Fruit fly (Drosophila melanogaster) whole organism, pupa: Measurements from ENCODE around the gene Est-Q.

ENCODE experiments used
- CG10348 ChIP-seq: fragments of 200-800 bp; sonication (Bioruptor generic); IDR thresholded peaks from 2 replicates; pipeline ENCODE4 v1.3.6; 2022; ENCODE audit warnings: missing biosample characterization, missing genetic modification characterization
- CG12605 ChIP-seq: fragments of 200-800 bp; sonication (Bioruptor generic); IDR thresholded peaks from 2 replicates; pipeline ENCODE4 v1.3.6; 2022; ENCODE audit warnings: missing biosample characterization, missing genetic modification characterization
- CG13204 ChIP-seq: fragments of 200-800 bp; sonication (Bioruptor generic); optimal IDR thresholded peaks from 2 replicates; lab custom pipeline; 2018; ENCODE audit warnings: missing biosample characterization, mild to moderate bottlenecking, missing genetic modification characterization, moderate library complexity
- CG14655 ChIP-seq: fragments of 200-800 bp; sonication (Bioruptor generic); optimal IDR thresholded peaks from 3 replicates; lab custom pipeline; 2017; ENCODE audit warnings: mild to moderate bottlenecking, missing biosample characterization, missing genetic modification reagents, missing genetic modification characterization
- CG15710 ChIP-seq: fragments of 200-800 bp; sonication (Bioruptor generic); optimal IDR thresholded peaks from 2 replicates; lab custom pipeline; 2018; ENCODE audit warnings: missing biosample characterization, mild to moderate bottlenecking, missing genetic modification characterization, moderate library complexity
- CG17806 ChIP-seq: fragments of 200-800 bp; sonication (Bioruptor generic); optimal IDR thresholded peaks from 2 replicates; lab custom pipeline; 2018; ENCODE audit warnings: missing biosample characterization, mild to moderate bottlenecking, missing genetic modification characterization, moderate library complexity
- CG32121 ChIP-seq: fragments of 200-800 bp; sonication (Bioruptor generic); IDR thresholded peaks from 2 replicates; pipeline ENCODE4 v1.3.6; 2022; ENCODE audit warnings: missing biosample characterization, missing genetic modification characterization
- CG34367 ChIP-seq: fragments of 200-800 bp; sonication (Bioruptor generic); optimal IDR thresholded peaks from 2 replicates; lab custom pipeline; 2018; ENCODE audit warnings: missing biosample characterization, mild to moderate bottlenecking, missing genetic modification characterization
- CG4496 ChIP-seq: fragments of 200-800 bp; sonication (Bioruptor generic); IDR thresholded peaks from 3 replicates; pipeline ENCODE4 v1.3.6; 2022; ENCODE audit warnings: missing biosample characterization, missing genetic modification characterization
- CG8159 ChIP-seq: fragments of 200-800 bp; sonication (Bioruptor generic); optimal IDR thresholded peaks from 3 replicates; lab custom pipeline; 2018; ENCODE audit warnings: missing biosample characterization, mild to moderate bottlenecking, missing genetic modification characterization, moderate library complexity
- CG8301 ChIP-seq: fragments of 200-800 bp; sonication (Bioruptor generic); optimal IDR thresholded peaks from 2 replicates; lab custom pipeline; 2018; ENCODE audit warnings: missing biosample characterization, mild to moderate bottlenecking, missing genetic modification characterization
- CG9948 ChIP-seq: fragments of 200-800 bp; sonication (Bioruptor generic); optimal IDR thresholded peaks from 2 replicates; lab custom pipeline; 2018; ENCODE audit warnings: missing biosample characterization, mild to moderate bottlenecking, missing genetic modification characterization, moderate library complexity
- D1 ChIP-seq: fragments of 200-800 bp; sonication (Bioruptor generic); optimal IDR thresholded peaks from 2 replicates; lab custom pipeline; 2018; ENCODE audit warnings: missing biosample characterization, mild to moderate bottlenecking, missing genetic modification characterization, moderate library complexity
- EcR ChIP-seq: fragments of 200-800 bp; sonication (Bioruptor generic); optimal IDR thresholded peaks from 3 replicates; lab custom pipeline; 2019; ENCODE audit warnings: missing biosample characterization, missing genetic modification characterization, mild to moderate bottlenecking, moderate library complexity, missing genetic modification reagents
- Ets98B ChIP-seq: fragments of 200-800 bp; sonication (Bioruptor generic); IDR thresholded peaks from 2 replicates; pipeline ENCODE4 v1.3.6; 2022; ENCODE audit warnings: missing biosample characterization, missing genetic modification characterization
- Pif1A ChIP-seq: fragments of 200-800 bp; sonication (Bioruptor generic); optimal IDR thresholded peaks from 3 replicates; lab custom pipeline; 2016; ENCODE audit warnings: missing biosample characterization, missing genetic modification characterization
- Pif1B ChIP-seq: fragments of 200-800 bp; sonication (Bioruptor generic); optimal IDR thresholded peaks from 3 replicates; lab custom pipeline; 2016; ENCODE audit warnings: missing biosample characterization, missing genetic modification characterization
- Snoo ChIP-seq: fragments of 200-800 bp; sonication (Bioruptor generic); optimal IDR thresholded peaks from 3 replicates; lab custom pipeline; 2017; ENCODE audit warnings: missing biosample characterization, mild to moderate bottlenecking, missing genetic modification characterization, inconsistent platforms
- fd96Ca ChIP-seq: fragments of 200-800 bp; sonication (Bioruptor generic); IDR thresholded peaks from 3 replicates; pipeline ENCODE4 v1.3.6; 2022; ENCODE audit warnings: missing biosample characterization, missing genetic modification characterization
- gl ChIP-seq: fragments of 200-800 bp; sonication (Bioruptor generic); optimal IDR thresholded peaks from 2 replicates; lab custom pipeline; 2018; ENCODE audit warnings: missing biosample characterization, mild to moderate bottlenecking, missing genetic modification characterization
- rn ChIP-seq: fragments of 200-800 bp; sonication (Bioruptor generic); IDR thresholded peaks from 2 replicates; pipeline ENCODE4 v1.3.6; 2022; ENCODE audit warnings: missing biosample characterization, missing genetic modification characterization

The Est-Q gene

dm6 chr3L:21501172-21501571, at the start of gene Est-Q:
Gene Est-Q, plus strand, starts transcription at chr3L:21501421.
- TF ChIP-seq Pif1B (GFP tag; lab: Kevin White, UChicago) (no peak), CG8159 (tag; lab: Kevin White, UChicago) (no peak), CG4496 (no peak), CG9948 (tag; lab: Kevin White, UChicago) (no peak), CG13204 (GFP tag; lab: Kevin White, UChicago) (no peak), CG8301 (no peak), D1 (tag; lab: Kevin White, UChicago) (no peak), Pif1A (no peak)

dm6 chr3L:21453623-21454022, 47.6 kb upstream of the Est-Q start:
- TF ChIP-seq rn (GFP tag; lab: Robert Waterston, UW) (no peak), CG8159 (tag; lab: Kevin White, UChicago) (peak; percentile 71), CG10348 (GFP tag; lab: Robert Waterston, UW) (no peak), CG13204 (GFP tag; lab: Kevin White, UChicago) (no peak), Snoo (tag; lab: Kevin White, UChicago) (no peak), EcR (GFP tag; lab: Kevin White, UChicago) (no peak), Ets98B (no peak), gl (tag; lab: Kevin White, UChicago) (peak; percentile 32), CG9948 (tag; lab: Kevin White, UChicago) (peak; percentile 70), Pif1A (peak; percentile 70), CG17806 (tag; lab: Kevin White, UChicago) (peak; percentile 72), CG8301 (peak; percentile 34), CG15710 (tag; lab: Kevin White, UChicago) (peak; percentile 65), CG14655 (GFP tag; lab: Kevin White, UChicago) (peak; percentile 56), CG34367 (peak; percentile 61), fd96Ca (no peak), CG4496 (0 out of 3 replicates have a peak, but pooled peaks have one; percentile 23), Pif1B (GFP tag; lab: Kevin White, UChicago) (peak; percentile 57)

dm6 chr3L:21455196-21455595, 46.0 kb upstream of the Est-Q start:
- TF ChIP-seq CG9948 (tag; lab: Kevin White, UChicago) (no peak), fd96Ca (no peak), Pif1B (GFP tag; lab: Kevin White, UChicago) (no peak), CG10348 (GFP tag; lab: Robert Waterston, UW) (no peak), CG4496 (no peak), CG15710 (tag; lab: Kevin White, UChicago) (no peak), CG32121 (GFP tag; lab: Robert Waterston, UW) (no peak)
- TF ChIP-seq, all 21 proteins: peak for 0

dm6 chr3L:21458736-21459135, 42.5 kb upstream of the Est-Q start:
- TF ChIP-seq EcR (GFP tag; lab: Kevin White, UChicago) (no peak), CG8301 (no peak), CG4496 (no peak), CG15710 (tag; lab: Kevin White, UChicago) (no peak), CG32121 (GFP tag; lab: Robert Waterston, UW) (no peak), fd96Ca (no peak), CG17806 (tag; lab: Kevin White, UChicago) (no peak), gl (tag; lab: Kevin White, UChicago) (no peak), CG8159 (tag; lab: Kevin White, UChicago) (no peak), CG14655 (GFP tag; lab: Kevin White, UChicago) (no peak), Pif1B (GFP tag; lab: Kevin White, UChicago) (no peak), Pif1A (no peak), rn (GFP tag; lab: Robert Waterston, UW) (no peak)

- TF ChIP-seq gl (tag; lab: Kevin White, UChicago) = no peak
- TF ChIP-seq CG4496 = no peak
- TF ChIP-seq Snoo (tag; lab: Kevin White, UChicago) = no peak
- no peak for TF ChIP-seq rn (GFP tag; lab: Robert Waterston, UW)
- no peak for TF ChIP-seq CG13204 (GFP tag; lab: Kevin White, UChicago)
- no peak for TF ChIP-seq CG10348 (GFP tag; lab: Robert Waterston, UW)
- TF ChIP-seq Pif1B (GFP tag; lab: Kevin White, UChicago) = no peak
These were observed 40.9 kb upstream of the Est-Q start for dm6 chr3L:21460149-21460873.

- TF ChIP-seq Pif1B (GFP tag; lab: Kevin White, UChicago) (no peak), CG8301 (no peak), rn (GFP tag; lab: Robert Waterston, UW) (no peak), CG14655 (GFP tag; lab: Kevin White, UChicago) (peak; percentile 15), CG12605 (no peak)
- TF ChIP-seq, all 21 proteins: peak for 1
These were observed 38.4 kb upstream of the Est-Q start for dm6 chr3L:21462860-21463259.

dm6 chr3L:21464240-21464639, 37.0 kb upstream of the Est-Q start:
- no peak for TF ChIP-seq CG10348 (GFP tag; lab: Robert Waterston, UW)
- TF ChIP-seq Pif1A = peak; percentile 21
- no peak for TF ChIP-seq CG12605
- peak; percentile 10 for TF ChIP-seq Pif1B (GFP tag; lab: Kevin White, UChicago)
- no peak for TF ChIP-seq CG4496
